Worm (Caenorhabditis elegans) whole organism, L1 larva: ENCODE results near the gene H41C03.2.

Experiments used
- Y116A8C.19 ChIP-seq: sonication (generic microtip); optimal IDR thresholded peaks from 2 replicates; lab custom pipeline; 2016; ENCODE audit warnings: missing compliant biosample characterization, missing genetic modification characterization, borderline replicate concordance
- ama-1 ChIP-seq: fragments of 150-350 bp; optimal IDR thresholded peaks from 2 replicates; lab custom pipeline; 2014
- blmp-1 ChIP-seq: fragments of 150-350 bp; optimal IDR thresholded peaks from 2 replicates; lab custom pipeline; 2014; ENCODE audit warnings: missing biosample characterization, missing genetic modification characterization
- ceh-88 ChIP-seq: fragments of 200-800 bp; sonication (Bioruptor generic); IDR thresholded peaks from 2 replicates; pipeline ENCODE4 v1.3.6; 2022; ENCODE audit warnings: missing genetic modification characterization, missing compliant biosample characterization
- ceh-90 ChIP-seq: sonication (generic microtip); optimal IDR thresholded peaks from 2 replicates; lab custom pipeline; 2016; ENCODE audit warnings: missing genetic modification characterization, missing compliant biosample characterization
- ces-1 ChIP-seq: fragments of 150-350 bp; optimal IDR thresholded peaks from 2 replicates; lab custom pipeline; 2014; ENCODE audit warnings: missing biosample characterization, missing genetic modification reagents, missing genetic modification characterization
- dpl-1 ChIP-seq, 3 experiments: fragments of 150-350 bp in 2 of 3; sonication (generic microtip) in 1 of 3; optimal IDR thresholded peaks; 2 replicates each; lab custom pipeline; 2014 to 2017; ENCODE audit warnings: missing biosample characterization in 3 of 3, missing genetic modification characterization in 3 of 3, missing genetic modification reagents in 3 of 3
- efl-3 ChIP-seq: fragments of 200-800 bp; sonication (Bioruptor generic); optimal IDR thresholded peaks from 2 replicates; lab custom pipeline; 2018; ENCODE audit warnings: mild to moderate bottlenecking, missing genetic modification characterization, missing compliant biosample characterization
- egl-13 ChIP-seq: sonication (generic microtip); optimal IDR thresholded peaks from 2 replicates; lab custom pipeline; 2016; ENCODE audit warnings: missing genotype, missing genetic modification reagents, missing genetic modification characterization, missing compliant biosample characterization
- egl-27 ChIP-seq, 2 experiments: fragments of 150-350 bp in 1 of 2; sonication (generic microtip); optimal IDR thresholded peaks; 3 replicates each; lab custom pipeline; 2017 to 2018; ENCODE audit warnings: missing biosample characterization in 2 of 2, missing genetic modification characterization in 2 of 2, missing genetic modification reagents in 2 of 2
- elt-2 ChIP-seq: sonication (generic microtip); optimal IDR thresholded peaks from 2 replicates; lab custom pipeline; 2016; ENCODE audit warnings: missing genetic modification characterization, mild to moderate bottlenecking, inconsistent platforms, missing compliant biosample characterization, missing genetic modification reagents
- elt-3 ChIP-seq, 6 experiments: fragments of 150-350 bp in 1 of 6; sonication (generic microtip); optimal IDR thresholded peaks; 2 replicates each; lab custom pipeline; 2017 to 2018; ENCODE audit warnings: missing biosample characterization in 6 of 6, missing genetic modification characterization in 6 of 6, inconsistent platforms in 1 of 6
- fkh-8 ChIP-seq: sonication (generic microtip); optimal IDR thresholded peaks from 2 replicates; lab custom pipeline; 2016; ENCODE audit warnings: mild to moderate bottlenecking, missing genetic modification characterization, missing compliant biosample characterization
- grh-1 ChIP-seq: fragments of 200-800 bp; sonication (Bioruptor generic); IDR thresholded peaks from 2 replicates; pipeline ENCODE4 v1.3.6; 2022; ENCODE audit warnings: missing genetic modification reagents, missing genetic modification characterization, missing compliant biosample characterization
- hlh-4 ChIP-seq: sonication (generic microtip); optimal IDR thresholded peaks from 2 replicates; lab custom pipeline; 2016; ENCODE audit warnings: mild to moderate bottlenecking, missing genetic modification characterization, missing compliant biosample characterization
- hpl-2 ChIP-seq: fragments of 150-350 bp; optimal IDR thresholded peaks from 2 replicates; lab custom pipeline; 2014; ENCODE audit warnings: missing biosample characterization, missing genetic modification reagents, missing genetic modification characterization
- irx-1 ChIP-seq: sonication (generic microtip); optimal IDR thresholded peaks from 2 replicates; lab custom pipeline; 2016; ENCODE audit warnings: missing genetic modification characterization, missing compliant biosample characterization
- isw-1 ChIP-seq: fragments of 200-800 bp; sonication (Bioruptor generic); IDR thresholded peaks from 2 replicates; pipeline ENCODE4 v1.3.6; 2022; ENCODE audit warnings: missing genetic modification characterization, missing compliant biosample characterization
- lin-14 ChIP-seq: fragments of 200-800 bp; sonication (Bioruptor generic); optimal IDR thresholded peaks from 2 replicates; lab custom pipeline; 2018; ENCODE audit warnings: mild to moderate bottlenecking, missing genetic modification characterization, moderate library complexity, missing compliant biosample characterization
- lin-15B ChIP-seq: fragments of 150-350 bp; sonication (generic microtip); optimal IDR thresholded peaks from 3 replicates; lab custom pipeline; 2014; ENCODE audit warnings: missing biosample characterization, missing genetic modification characterization
- lin-35 ChIP-seq, 2 experiments: fragments of 150-350 bp; optimal IDR thresholded peaks; 2 replicates each; lab custom pipeline; 2014; ENCODE audit warnings: missing biosample characterization in 2 of 2, missing genetic modification characterization in 2 of 2, missing genetic modification reagents in 2 of 2
- lin-39 ChIP-seq: fragments of 150-350 bp; optimal IDR thresholded peaks from 2 replicates; lab custom pipeline; 2014; ENCODE audit warnings: missing biosample characterization, missing genetic modification reagents, missing genetic modification characterization
- lir-3 ChIP-seq: sonication (generic microtip); optimal IDR thresholded peaks from 2 replicates; lab custom pipeline; 2016; ENCODE audit warnings: mild to moderate bottlenecking, missing genetic modification characterization, moderate library complexity, missing compliant biosample characterization; ENCODE audit not compliant: poor library complexity
- mab-9 ChIP-seq: fragments of 200-800 bp; sonication (Bioruptor generic); IDR thresholded peaks from 2 replicates; pipeline ENCODE4 v1.3.6; 2022; ENCODE audit warnings: missing genetic modification reagents, missing genetic modification characterization, missing compliant biosample characterization
- mdl-1 ChIP-seq, 2 experiments: fragments of 150-350 bp; optimal IDR thresholded peaks; 2 replicates each; lab custom pipeline; 2014 to 2017; ENCODE audit warnings: missing biosample characterization in 2 of 2, missing genetic modification characterization in 2 of 2, inconsistent platforms in 1 of 2
- mef-2 ChIP-seq: fragments of 150-350 bp; optimal IDR thresholded peaks from 2 replicates; lab custom pipeline; 2014; ENCODE audit warnings: missing biosample characterization, missing genetic modification characterization
- mep-1 ChIP-seq: fragments of 150-350 bp; optimal IDR thresholded peaks from 2 replicates; lab custom pipeline; 2014; ENCODE audit warnings: missing biosample characterization, missing genetic modification characterization
- nhr-19 ChIP-seq: fragments of 200-800 bp; sonication (Bioruptor generic); conservative IDR thresholded peaks from 2 replicates; pipeline ENCODE4 v1.3.6; 2022; ENCODE audit warnings: missing genetic modification characterization, missing compliant biosample characterization
- nhr-237 ChIP-seq: fragments of 150-350 bp; optimal IDR thresholded peaks from 2 replicates; lab custom pipeline; 2014; ENCODE audit warnings: missing biosample characterization, missing genetic modification characterization
- nhr-47 ChIP-seq: sonication (generic microtip); optimal IDR thresholded peaks from 2 replicates; lab custom pipeline; 2016; ENCODE audit warnings: mild to moderate bottlenecking, missing genetic modification characterization, moderate library complexity, missing compliant biosample characterization
- nhr-76 ChIP-seq: sonication (generic microtip); optimal IDR thresholded peaks from 2 replicates; lab custom pipeline; 2017; ENCODE audit warnings: missing biosample characterization, missing genetic modification characterization
- nhr-84 ChIP-seq: sonication (generic microtip); optimal IDR thresholded peaks from 2 replicates; lab custom pipeline; 2017; ENCODE audit warnings: missing biosample characterization, missing genetic modification characterization
- nhr-90 ChIP-seq: sonication (generic microtip); optimal IDR thresholded peaks from 2 replicates; lab custom pipeline; 2016; ENCODE audit warnings: mild to moderate bottlenecking, missing genetic modification characterization, missing compliant biosample characterization; ENCODE audit not compliant: poor library complexity
- pax-3 ChIP-seq: fragments of 200-800 bp; sonication (Bioruptor generic); optimal IDR thresholded peaks from 2 replicates; lab custom pipeline; 2018; ENCODE audit warnings: mild to moderate bottlenecking, missing genetic modification characterization, moderate library complexity, missing compliant biosample characterization
- pqm-1 ChIP-seq: sonication (generic microtip); optimal IDR thresholded peaks from 3 replicates; lab custom pipeline; 2017; ENCODE audit warnings: missing biosample characterization, missing genetic modification characterization
- rnt-1 ChIP-seq: sonication (generic microtip); optimal IDR thresholded peaks from 2 replicates; lab custom pipeline; 2016; ENCODE audit warnings: mild to moderate bottlenecking, missing genetic modification characterization, moderate library complexity, missing compliant biosample characterization
- skn-1 ChIP-seq: fragments of 150-350 bp; optimal IDR thresholded peaks from 2 replicates; lab custom pipeline; 2014; ENCODE audit warnings: missing biosample characterization, missing genetic modification characterization
- snu-23 ChIP-seq: sonication (generic microtip); optimal IDR thresholded peaks from 2 replicates; lab custom pipeline; 2016; ENCODE audit warnings: missing genetic modification characterization, missing compliant biosample characterization
- sox-4 ChIP-seq: sonication (generic microtip); optimal IDR thresholded peaks from 2 replicates; lab custom pipeline; 2016; ENCODE audit warnings: missing genetic modification characterization, missing compliant biosample characterization
- sup-37 ChIP-seq: fragments of 200-800 bp; sonication (Bioruptor generic); optimal IDR thresholded peaks from 2 replicates; lab custom pipeline; 2018; ENCODE audit warnings: mild to moderate bottlenecking, missing genetic modification characterization, missing compliant biosample characterization
- tlp-1 ChIP-seq: fragments of 150-350 bp; optimal IDR thresholded peaks from 2 replicates; lab custom pipeline; 2014; ENCODE audit warnings: missing biosample characterization, missing genetic modification characterization
- unc-130 ChIP-seq: fragments of 150-350 bp; optimal IDR thresholded peaks from 2 replicates; lab custom pipeline; 2017; ENCODE audit warnings: missing biosample characterization, missing genetic modification characterization, inconsistent platforms
- unc-30 ChIP-seq: sonication (generic microtip); optimal IDR thresholded peaks from 2 replicates; lab custom pipeline; 2017; ENCODE audit warnings: missing biosample characterization, missing genetic modification characterization
- unc-62 ChIP-seq: fragments of 150-350 bp; optimal IDR thresholded peaks from 2 replicates; lab custom pipeline; 2014; ENCODE audit warnings: missing biosample characterization, missing genetic modification reagents, missing genetic modification characterization
- ztf-11 ChIP-seq, 2 experiments: sonication (generic microtip); optimal IDR thresholded peaks; 2 replicates each; lab custom pipeline; 2016 to 2017; ENCODE audit warnings: missing genetic modification characterization in 2 of 2, missing biosample characterization in 1 of 2, missing compliant biosample characterization in 1 of 2

The H41C03.2 gene

DNA sequence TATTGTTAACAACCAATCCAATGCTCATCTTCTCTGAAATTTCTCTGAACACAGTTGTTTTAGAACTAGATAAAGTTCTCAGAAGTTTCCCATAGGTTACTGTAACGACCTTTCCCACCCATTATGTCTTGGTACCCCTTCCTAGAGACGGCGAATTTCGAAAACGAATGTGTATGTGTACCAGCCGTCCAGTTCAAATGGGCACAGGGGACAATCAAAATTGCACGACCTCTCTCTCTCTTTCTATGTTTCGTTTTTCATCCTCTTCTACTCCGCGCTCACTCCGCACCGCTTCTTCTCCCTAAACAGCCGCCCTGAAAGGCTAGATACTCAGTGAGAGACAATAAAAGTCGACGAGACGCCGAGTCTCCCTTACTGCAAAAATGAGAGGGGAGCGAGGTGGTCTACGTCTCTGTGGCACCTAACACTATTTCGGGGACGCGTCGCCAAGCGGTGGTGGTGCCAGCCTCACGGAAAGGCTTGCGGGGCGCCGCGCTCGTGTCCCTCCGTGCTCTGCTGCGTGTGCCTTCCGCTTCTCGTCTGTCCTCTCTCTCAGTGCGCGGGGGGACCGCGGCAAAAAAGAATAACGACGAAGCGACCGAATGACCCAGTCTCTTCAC is 49.6 kb upstream of the H41C03.2 start (continued):
- no peak for TF ChIP-seq dpl-1 (GFP tag; optimal IDR thresholded peaks at IDR 0.05; lab: Kevin White, UChicago)
- no peak for TF ChIP-seq grh-1 (GFP tag; lab: Robert Waterston, UW)
- no peak for TF ChIP-seq unc-130 (tag; lab: Kevin White, UChicago)
- TF ChIP-seq elt-2 (tag; lab: Kevin White, UChicago) = no peak
- no peak for TF ChIP-seq skn-1 (tag; lab: Kevin White, UChicago)
- no peak for TF ChIP-seq efl-3
- TF ChIP-seq ama-1 (lab: Kevin White, UChicago) = no peak
- TF ChIP-seq isw-1 (GFP tag; lab: Robert Waterston, UW) = no peak
- TF ChIP-seq nhr-76 (tag; lab: Kevin White, UChicago) = no peak
- no peak for TF ChIP-seq pqm-1
- TF ChIP-seq unc-30 (tag; lab: Kevin White, UChicago) = no peak
- TF ChIP-seq hlh-4 = no peak
- no peak for TF ChIP-seq mdl-1 (tag; optimal IDR thresholded peaks at IDR 0.05; lab: Kevin White, UChicago)
- no peak for TF ChIP-seq elt-3 (tag; optimal IDR thresholded peaks at IDR 0.05; lab: Kevin White, UChicago)
- peak in 1 of 2 experiments; percentile 12 for TF ChIP-seq ztf-11 (tag; optimal IDR thresholded peaks at IDR 0.05; lab: Kevin White, UChicago)
- no peak for TF ChIP-seq hpl-2 (GFP tag; lab: Kevin White, UChicago)
- TF ChIP-seq egl-27 (tag; optimal IDR thresholded peaks at IDR 0.05; lab: Kevin White, UChicago) = no peak
- no peak for TF ChIP-seq lir-3 (tag; lab: Kevin White, UChicago)
- TF ChIP-seq irx-1 (tag; lab: Kevin White, UChicago) = no peak
- no peak for TF ChIP-seq sox-4 (tag; lab: Kevin White, UChicago)
- TF ChIP-seq nhr-19 (GFP tag; lab: Robert Waterston, UW) = no peak
- TF ChIP-seq nhr-90 (tag; lab: Kevin White, UChicago) = no peak
- TF ChIP-seq mab-9 (GFP tag; lab: Robert Waterston, UW) = no peak
- TF ChIP-seq tlp-1 (tag; lab: Kevin White, UChicago) = no peak
- no peak for TF ChIP-seq mep-1 (tag; lab: Kevin White, UChicago)
- TF ChIP-seq rnt-1 = peak; percentile 20
- no peak for TF ChIP-seq ces-1 (GFP tag; lab: Kevin White, UChicago)

DNA sequence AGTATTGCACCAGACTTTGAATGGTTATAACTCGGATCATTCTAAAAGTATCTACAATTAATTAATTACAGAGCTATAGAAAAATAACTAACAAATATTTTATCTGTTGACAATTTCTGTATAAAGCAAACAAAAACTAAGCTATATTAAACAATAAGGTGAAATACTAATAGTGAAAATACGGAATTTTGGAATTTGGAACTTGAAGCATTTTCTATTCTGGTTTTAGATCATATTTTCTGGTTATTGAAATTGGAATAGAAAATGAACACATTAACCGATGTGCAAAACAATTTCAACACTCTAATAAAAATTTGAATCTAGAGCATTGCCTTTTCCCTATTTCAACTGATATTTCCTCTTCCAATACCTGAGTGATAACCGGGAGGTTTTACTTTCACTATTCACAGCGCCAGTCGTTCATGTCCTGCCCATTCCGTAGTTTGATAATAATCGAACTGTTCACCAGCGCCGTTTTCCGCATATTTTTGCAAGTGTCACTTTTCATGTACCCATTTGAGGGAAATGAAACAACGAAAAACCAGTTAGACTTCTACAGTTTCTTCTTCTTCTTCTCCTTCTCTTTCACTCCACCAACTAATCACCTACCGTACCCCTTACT is 48.1 kb upstream of the H41C03.2 start:
- TF ChIP-seq nhr-237 (tag; lab: Kevin White, UChicago) = no peak
- peak; percentile 55 for TF ChIP-seq blmp-1 (tag; lab: Kevin White, UChicago)

DNA sequence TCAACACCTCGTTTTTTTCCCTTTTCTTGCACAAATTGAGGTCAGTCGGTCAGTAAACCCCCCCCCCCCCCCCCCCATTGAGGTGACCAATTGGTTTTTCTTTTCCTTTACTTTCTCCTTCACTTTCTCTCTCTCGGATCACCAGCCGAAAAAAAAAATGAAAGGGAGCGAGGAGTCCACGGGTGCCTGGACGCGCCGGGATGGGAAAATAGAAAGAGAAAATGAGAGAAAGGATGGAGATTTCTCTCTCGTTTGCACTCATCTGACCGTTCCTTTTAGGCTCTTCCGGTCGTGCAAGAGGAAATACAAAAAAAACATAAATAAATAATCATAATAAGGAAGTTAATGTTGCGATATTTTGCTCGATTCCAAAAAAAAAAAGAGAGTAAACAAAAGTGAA is 47.2 kb upstream of the H41C03.2 start:
- TF ChIP-seq blmp-1 (tag; lab: Kevin White, UChicago) = peak; percentile 100
- no peak for TF ChIP-seq snu-23 (GFP tag; lab: Kevin White, UChicago)

DNA sequence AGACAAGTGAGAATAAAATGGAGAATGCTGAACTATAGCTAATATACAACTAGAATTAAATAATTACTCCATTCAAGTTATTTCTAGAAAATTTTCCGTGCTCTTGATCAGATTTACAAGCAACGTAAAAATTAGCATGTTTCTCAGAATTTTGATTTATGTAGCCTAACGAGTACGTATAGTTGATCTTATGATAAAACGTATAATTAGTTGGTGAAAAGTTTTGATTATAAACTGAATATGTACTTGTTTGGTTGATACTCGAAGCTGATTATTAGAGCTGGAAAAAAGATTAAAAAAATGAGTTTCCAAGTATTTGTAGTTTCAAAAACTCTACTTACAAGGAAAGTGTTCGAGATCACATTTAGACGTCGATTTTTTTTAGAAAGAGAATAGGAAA is 44.6 kb upstream of the H41C03.2 start:
- TF ChIP-seq mef-2 (tag; lab: Kevin White, UChicago) (no peak), ceh-88 (GFP tag; lab: Robert Waterston, UW) (no peak), hlh-4 (no peak), fkh-8 (tag; lab: Kevin White, UChicago) (peak; percentile 72), sox-4 (tag; lab: Kevin White, UChicago) (peak; percentile 1), lin-15B (tag; lab: Kevin White, UChicago) (no peak), ztf-11 (tag; optimal IDR thresholded peaks at IDR 0.05; lab: Kevin White, UChicago) (no peak), nhr-47 (tag; lab: Kevin White, UChicago) (peak; percentile 35), nhr-84 (tag; lab: Kevin White, UChicago) (no peak), ceh-90 (tag; lab: Kevin White, UChicago) (no peak), lin-14 (GFP tag; lab: Kevin White, UChicago) (peak; percentile 57), Y116A8C.19 (no peak), sup-37 (GFP tag; lab: Kevin White, UChicago) (no peak), mep-1 (tag; lab: Kevin White, UChicago) (no peak), pax-3 (peak; percentile 62), snu-23 (GFP tag; lab: Kevin White, UChicago) (no peak), lin-35 (GFP tag; optimal IDR thresholded peaks at IDR 0.05; lab: Kevin White, UChicago) (no peak), pqm-1 (no peak), lin-39 (tag; lab: Kevin White, UChicago) (no peak), nhr-237 (tag; lab: Kevin White, UChicago) (peak; percentile 25), egl-13 (tag; lab: Kevin White, UChicago) (no peak), unc-62 (no peak)
